Worm (Caenorhabditis elegans): Measurements from ENCODE around the gene frpr-18.

Gene frpr-18

ce11 chrV:6900173-6900638 lies 30.1 kb downstream of the frpr-18 start, which contains the start of gene odc-1:
odc-1 (minus strand) TSS chrV:6900223.
- TF ChIP-seq ceh-62 (tag; optimal IDR thresholded peaks at IDR 0.05) (no peak), nhr-11 (tag; optimal IDR thresholded peaks at IDR 0.05) (no peak), nhr-237 (tag; optimal IDR thresholded peaks at IDR 0.05) (no peak), ceh-32 (tag; optimal IDR thresholded peaks at IDR 0.05; ENCODE audit: poor library complexity) (no peak), zip-2 (tag; optimal IDR thresholded peaks at IDR 0.05) (no peak), nhr-10 (tag; optimal IDR thresholded peaks at IDR 0.05) (no peak), ZK546.5 (tag; optimal IDR thresholded peaks at IDR 0.05) (no peak), lim-7 (GFP tag; IDR thresholded peaks at IDR 0.05) (no peak), ceh-28 (tag; optimal IDR thresholded peaks at IDR 0.05) (no peak), attf-4 (tag; optimal IDR thresholded peaks at IDR 0.05) (no peak), aha-1 (tag) (no peak), dmd-8 (GFP tag; IDR thresholded peaks at IDR 0.05) (0 out of 2 replicates have a peak, but pooled peaks have one; percentile 56), T20F7.1 (GFP tag; optimal IDR thresholded peaks at IDR 0.05) (no peak), snpc-1.2 (GFP tag; IDR thresholded peaks at IDR 0.05) (no peak), nhr-48 (tag; optimal IDR thresholded peaks at IDR 0.05) (peak; percentile 16), fos-1 (tag; optimal IDR thresholded peaks at IDR 0.05) (no peak), hlh-11 (tag; optimal IDR thresholded peaks at IDR 0.05) (peak; percentile 11), nhr-28 (tag; optimal IDR thresholded peaks at IDR 0.05) (no peak), zfp-2 (tag; optimal IDR thresholded peaks at IDR 0.05) (no peak), lin-13 (GFP tag; optimal IDR thresholded peaks at IDR 0.05) (no peak), mes-2 (tag; optimal IDR thresholded peaks at IDR 0.05; ENCODE audit: poor library complexity, severe bottlenecking) (no peak), lin-38 (GFP tag; IDR thresholded peaks at IDR 0.05) (no peak), lin-15B (tag; optimal IDR thresholded peaks at IDR 0.05) (no peak), zag-1 (tag; optimal IDR thresholded peaks at IDR 0.05) (no peak), nhr-25 (tag; optimal IDR thresholded peaks at IDR 0.05; ENCODE audit: borderline replicate concordance, insufficient read depth) (no peak), snpc-4 (tag; optimal IDR thresholded peaks at IDR 0.05) (no peak), tag-97 (GFP tag; IDR thresholded peaks at IDR 0.05) (no peak), nhr-102 (tag; optimal IDR thresholded peaks at IDR 0.05) (no peak), unc-62 (GFP tag; optimal IDR thresholded peaks at IDR 0.05 in 1 of 2) (peak in 1 of 2 experiments; percentile 33), unc-62 (tag; optimal IDR thresholded peaks at IDR 0.05) (no peak), ztf-7 (tag; optimal IDR thresholded peaks at IDR 0.05) (no peak), hif-1 (tag; optimal IDR thresholded peaks at IDR 0.05) (no peak), nhr-76 (tag; optimal IDR thresholded peaks at IDR 0.05) (no peak), egl-27 (tag; optimal IDR thresholded peaks at IDR 0.05) (no peak), daf-8 (GFP tag; IDR thresholded peaks at IDR 0.05) (no peak), spr-3 (GFP tag; optimal IDR thresholded peaks at IDR 0.05) (no peak), gei-8 (GFP tag; optimal IDR thresholded peaks at IDR 0.05) (no peak), duxl-1 (tag; optimal IDR thresholded peaks at IDR 0.05; ENCODE audit: poor library complexity) (no peak), egl-43 (GFP tag; IDR thresholded peaks at IDR 0.05) (0 out of 2 replicates have a peak, but pooled peaks have one; percentile 5), lir-3 (tag; optimal IDR thresholded peaks at IDR 0.05) (no peak), R02D3.7 (tag; optimal IDR thresholded peaks at IDR 0.05) (no peak), lsy-2 (tag; optimal IDR thresholded peaks at IDR 0.05) (no peak), mxl-2 (GFP tag; conservative IDR thresholded peaks at IDR 0.05) (no peak), sdz-12 (GFP tag; optimal IDR thresholded peaks at IDR 0.05) (no peak), aly-2 (tag; optimal IDR thresholded peaks at IDR 0.05) (no peak), ceh-44 (GFP tag; IDR thresholded peaks at IDR 0.05) (no peak), Y48G9A.11 (GFP tag; IDR thresholded peaks at IDR 0.05) (no peak), set-16 (GFP tag; IDR thresholded peaks at IDR 0.05) (no peak), unc-39 (tag; optimal IDR thresholded peaks at IDR 0.05) (no peak), fkh-10 (GFP tag; optimal IDR thresholded peaks at IDR 0.05) (no peak), daf-16 (GFP tag; optimal IDR thresholded peaks at IDR 0.05) (no peak), daf-16 (tag; optimal IDR thresholded peaks at IDR 0.05) (peak; percentile 35), Y75B8A.6 (GFP tag; IDR thresholded peaks at IDR 0.05) (no peak)

All from whole organism, L4 larva.